Worm (Caenorhabditis elegans) whole organism, young adult: Measurements from ENCODE around the gene zyg-11.

ENCODE experiments used
- B0019.2 ChIP-seq: fragments of 200-800 bp; sonication (Bioruptor generic); conservative IDR thresholded peaks from 2 replicates; pipeline ENCODE4 v1.3.6; 2022; ENCODE audit warnings: missing genetic modification reagents, missing genetic modification characterization, missing compliant biosample characterization
- B0261.1 ChIP-seq: sonication (generic microtip); optimal IDR thresholded peaks from 2 replicates; lab custom pipeline; 2016; ENCODE audit warnings: mild to moderate bottlenecking, missing genetic modification characterization, moderate library complexity, missing compliant biosample characterization
- B0336.3 ChIP-seq: fragments of 200-800 bp; sonication (Bioruptor generic); IDR thresholded peaks from 2 replicates; pipeline ENCODE4 v1.3.6; 2022; ENCODE audit warnings: missing genetic modification characterization, missing compliant biosample characterization
- C17E4.6 ChIP-seq: fragments of 200-800 bp; sonication (Bioruptor generic); IDR thresholded peaks from 2 replicates; pipeline ENCODE4 v1.3.6; 2022; ENCODE audit warnings: missing genetic modification reagents, missing genetic modification characterization, missing compliant biosample characterization
- F37B4.10 ChIP-seq: fragments of 200-800 bp; sonication (Bioruptor generic); IDR thresholded peaks from 2 replicates; pipeline ENCODE4 v1.3.6; 2022; ENCODE audit warnings: missing genetic modification characterization, missing compliant biosample characterization
- F39B2.1 ChIP-seq: fragments of 200-800 bp; sonication (Bioruptor generic); IDR thresholded peaks from 2 replicates; pipeline ENCODE4 v1.3.6; 2022; ENCODE audit warnings: missing genetic modification reagents, missing genetic modification characterization, missing compliant biosample characterization
- F52B5.7 ChIP-seq: sonication (generic microtip); optimal IDR thresholded peaks from 2 replicates; lab custom pipeline; 2016; ENCODE audit warnings: mild to moderate bottlenecking, missing genetic modification characterization, missing compliant biosample characterization
- F57C9.4 ChIP-seq: sonication (generic microtip); optimal IDR thresholded peaks from 2 replicates; lab custom pipeline; 2017; ENCODE audit warnings: mild to moderate bottlenecking, missing genetic modification characterization, missing compliant biosample characterization
- Y67H2A.10 ChIP-seq: fragments of 200-800 bp; sonication (Bioruptor generic); conservative IDR thresholded peaks from 2 replicates; pipeline ENCODE4 v1.3.6; 2022; ENCODE audit warnings: missing genetic modification reagents, missing genetic modification characterization, missing compliant biosample characterization
- aptf-2 ChIP-seq: fragments of 200-800 bp; sonication (Bioruptor generic); conservative IDR thresholded peaks from 2 replicates; pipeline ENCODE4 v1.3.6; 2022; ENCODE audit warnings: missing genetic modification reagents, missing genetic modification characterization, missing compliant biosample characterization
- athp-1 ChIP-seq: sonication (generic microtip); optimal IDR thresholded peaks from 2 replicates; lab custom pipeline; 2017; ENCODE audit warnings: mild to moderate bottlenecking, missing genetic modification characterization, missing compliant biosample characterization
- ccch-3 ChIP-seq: fragments of 200-800 bp; sonication (Bioruptor generic); optimal IDR thresholded peaks from 2 replicates; lab custom pipeline; 2018; ENCODE audit warnings: mild to moderate bottlenecking, missing genetic modification characterization, missing compliant biosample characterization
- ceh-27 ChIP-seq: fragments of 200-800 bp; sonication (Bioruptor generic); optimal IDR thresholded peaks from 2 replicates; lab custom pipeline; 2018; ENCODE audit warnings: mild to moderate bottlenecking, missing genetic modification characterization, moderate library complexity, missing compliant biosample characterization
- ceh-40 ChIP-seq: fragments of 200-800 bp; sonication (Bioruptor generic); IDR thresholded peaks from 2 replicates; pipeline ENCODE4 v1.3.6; 2022; ENCODE audit warnings: missing genetic modification characterization, missing compliant biosample characterization
- ceh-58 ChIP-seq: fragments of 200-800 bp; sonication (Bioruptor generic); IDR thresholded peaks from 2 replicates; pipeline ENCODE4 v1.3.6; 2022; ENCODE audit warnings: missing genetic modification characterization, missing compliant biosample characterization
- ceh-79 ChIP-seq: sonication (generic microtip); optimal IDR thresholded peaks from 2 replicates; lab custom pipeline; 2017; ENCODE audit warnings: mild to moderate bottlenecking, missing genetic modification characterization, missing compliant biosample characterization
- die-1 ChIP-seq: sonication (generic microtip); optimal IDR thresholded peaks from 2 replicates; lab custom pipeline; 2016; ENCODE audit warnings: missing genotype, mild to moderate bottlenecking, missing genetic modification characterization, missing compliant biosample characterization
- dox-1 ChIP-seq: fragments of 200-800 bp; sonication (Bioruptor generic); IDR thresholded peaks from 2 replicates; pipeline ENCODE4 v1.3.6; 2022; ENCODE audit warnings: missing genetic modification reagents, missing genetic modification characterization, missing compliant biosample characterization
- dpff-1 ChIP-seq: sonication (generic microtip); optimal IDR thresholded peaks from 2 replicates; lab custom pipeline; 2017; ENCODE audit warnings: mild to moderate bottlenecking, missing genetic modification characterization, missing compliant biosample characterization
- efl-1 ChIP-seq: fragments of 150-350 bp; optimal IDR thresholded peaks from 2 replicates; lab custom pipeline; 2014; ENCODE audit warnings: missing biosample characterization, missing genetic modification reagents, missing genetic modification characterization
- egl-44 ChIP-seq: fragments of 200-800 bp; sonication (Bioruptor generic); IDR thresholded peaks from 2 replicates; pipeline ENCODE4 v1.3.6; 2022; ENCODE audit warnings: missing genetic modification reagents, missing genetic modification characterization, missing compliant biosample characterization
- ekl-4 ChIP-seq: fragments of 200-800 bp; sonication (Bioruptor generic); IDR thresholded peaks from 2 replicates; pipeline ENCODE4 v1.3.6; 2022; ENCODE audit warnings: missing genetic modification reagents, missing genetic modification characterization, missing compliant biosample characterization
- ets-4 ChIP-seq: fragments of 200-800 bp; sonication (Bioruptor generic); optimal IDR thresholded peaks from 2 replicates; lab custom pipeline; 2018; ENCODE audit warnings: mild to moderate bottlenecking, missing genetic modification characterization, missing compliant biosample characterization
- fkh-3 ChIP-seq: sonication (generic microtip); optimal IDR thresholded peaks from 2 replicates; lab custom pipeline; 2016; ENCODE audit warnings: mild to moderate bottlenecking, missing genetic modification characterization, missing compliant biosample characterization
- him-1 ChIP-seq: sonication (generic microtip); optimal IDR thresholded peaks from 2 replicates; lab custom pipeline; 2016; ENCODE audit warnings: missing genotype, missing genetic modification reagents, missing genetic modification characterization, missing compliant biosample characterization
- hlh-12 ChIP-seq: sonication (generic microtip); optimal IDR thresholded peaks from 2 replicates; lab custom pipeline; 2016; ENCODE audit warnings: missing genetic modification characterization, missing compliant biosample characterization
- hlh-26 ChIP-seq: fragments of 200-800 bp; sonication (Bioruptor generic); conservative IDR thresholded peaks from 2 replicates; pipeline ENCODE4 v1.3.6; 2022; ENCODE audit warnings: missing genetic modification reagents, missing genetic modification characterization, missing compliant biosample characterization
- hmg-20 ChIP-seq: fragments of 200-800 bp; sonication (Bioruptor generic); IDR thresholded peaks from 2 replicates; pipeline ENCODE4 v1.3.6; 2022; ENCODE audit warnings: missing genetic modification reagents, missing genetic modification characterization, missing compliant biosample characterization
- lag-1 ChIP-seq: fragments of 200-800 bp; sonication (Bioruptor generic); IDR thresholded peaks from 2 replicates; pipeline ENCODE4 v1.3.6; 2022; ENCODE audit warnings: missing genetic modification reagents, missing genetic modification characterization, missing compliant biosample characterization
- let-526 ChIP-seq: fragments of 200-800 bp; sonication (Bioruptor generic); IDR thresholded peaks from 2 replicates; pipeline ENCODE4 v1.3.6; 2022; ENCODE audit warnings: missing genetic modification reagents, missing genetic modification characterization, missing compliant biosample characterization
- let-607 ChIP-seq, 2 experiments: fragments of 200-800 bp in 1 of 2; sonication (Bioruptor generic) in 1 of 2; sonication (generic microtip) in 1 of 2; optimal IDR thresholded peaks; 2 replicates each; lab custom pipeline; 2016 to 2018; ENCODE audit warnings: mild to moderate bottlenecking in 2 of 2, missing compliant biosample characterization in 2 of 2, missing genetic modification characterization in 2 of 2, moderate library complexity in 2 of 2, missing genotype in 1 of 2
- lin-35 ChIP-seq, 3 experiments: fragments of 150-350 bp in 2 of 3; sonication (generic microtip) in 1 of 3; optimal IDR thresholded peaks; 2 replicates each; lab custom pipeline; 2014 to 2018; ENCODE audit warnings: missing biosample characterization in 3 of 3, missing genetic modification characterization in 3 of 3, missing genetic modification reagents in 3 of 3
- lin-40 ChIP-seq: sonication (generic microtip); optimal IDR thresholded peaks from 2 replicates; lab custom pipeline; 2016; ENCODE audit warnings: missing genetic modification characterization, mild to moderate bottlenecking, missing compliant biosample characterization, missing genotype, missing genetic modification reagents
- lir-1 ChIP-seq: fragments of 200-800 bp; sonication (Bioruptor generic); conservative IDR thresholded peaks from 2 replicates; pipeline ENCODE4 v1.3.6; 2022; ENCODE audit warnings: missing genetic modification reagents, missing genetic modification characterization, missing compliant biosample characterization
- lsl-1 ChIP-seq: fragments of 200-800 bp; sonication (Bioruptor generic); optimal IDR thresholded peaks from 2 replicates; lab custom pipeline; 2018; ENCODE audit warnings: mild to moderate bottlenecking, missing genetic modification characterization, moderate library complexity, missing compliant biosample characterization
- mxl-1 ChIP-seq: sonication (generic microtip); optimal IDR thresholded peaks from 2 replicates; lab custom pipeline; 2016; ENCODE audit warnings: missing genetic modification characterization, missing compliant biosample characterization
- nfya-2 ChIP-seq: fragments of 200-800 bp; sonication (Bioruptor generic); IDR thresholded peaks from 2 replicates; pipeline ENCODE4 v1.3.6; 2022; ENCODE audit warnings: missing genetic modification reagents, missing genetic modification characterization, missing compliant biosample characterization
- nhr-80 ChIP-seq: sonication (generic microtip); optimal IDR thresholded peaks from 2 replicates; lab custom pipeline; 2016; ENCODE audit warnings: missing genetic modification characterization, missing compliant biosample characterization
- pha-4 ChIP-seq: fragments of 150-350 bp; sonication (generic microtip); optimal IDR thresholded peaks from 2 replicates; lab custom pipeline; 2014; ENCODE audit warnings: missing biosample characterization, missing genetic modification reagents, missing genetic modification characterization
- rcor-1 ChIP-seq: fragments of 200-800 bp; sonication (Bioruptor generic); IDR thresholded peaks from 2 replicates; pipeline ENCODE4 v1.3.6; 2022; ENCODE audit warnings: missing genetic modification reagents, missing genetic modification characterization, missing compliant biosample characterization
- rec-8 ChIP-seq, 2 experiments: sonication (generic microtip); optimal IDR thresholded peaks; 2 replicates each; lab custom pipeline; 2016; ENCODE audit warnings: mild to moderate bottlenecking in 2 of 2, missing genetic modification characterization in 2 of 2, missing genetic modification reagents in 2 of 2, missing genotype in 2 of 2, missing biosample characterization in 1 of 2, missing compliant biosample characterization in 1 of 2, moderate library complexity in 1 of 2
- repo-1 ChIP-seq: sonication (generic microtip); optimal IDR thresholded peaks from 2 replicates; lab custom pipeline; 2017; ENCODE audit warnings: mild to moderate bottlenecking, missing genetic modification characterization, missing compliant biosample characterization
- sea-2 ChIP-seq: fragments of 200-800 bp; sonication (Bioruptor generic); IDR thresholded peaks from 2 replicates; pipeline ENCODE4 v1.3.6; 2022; ENCODE audit warnings: missing genetic modification characterization, missing compliant biosample characterization
- snpc-4 ChIP-seq, 5 experiments: fragments of 150-350 bp in 1 of 5; sonication (generic microtip) in 4 of 5; optimal IDR thresholded peaks; 2 replicates each; lab custom pipeline; 2014 to 2018; ENCODE audit warnings: missing genetic modification characterization in 5 of 5, missing biosample characterization in 3 of 5, antibody characterized with exemption in 2 of 5, mild to moderate bottlenecking in 2 of 5, missing compliant biosample characterization in 2 of 5, missing genotype in 2 of 5, moderate library complexity in 2 of 5, missing genetic modification reagents in 1 of 5
- tbp1 ChIP-seq: fragments of 200-800 bp; sonication (Bioruptor generic); optimal IDR thresholded peaks from 2 replicates; lab custom pipeline; 2018; ENCODE audit warnings: mild to moderate bottlenecking, missing genetic modification characterization, missing compliant biosample characterization
- tlf-1 ChIP-seq: fragments of 200-800 bp; sonication (Bioruptor generic); optimal IDR thresholded peaks from 2 replicates; lab custom pipeline; 2018; ENCODE audit warnings: mild to moderate bottlenecking, missing genetic modification characterization, missing compliant biosample characterization
- unc-130 ChIP-seq: sonication (generic microtip); optimal IDR thresholded peaks from 2 replicates; lab custom pipeline; 2016; ENCODE audit warnings: missing genetic modification reagents, missing genetic modification characterization, missing compliant biosample characterization
- ztf-22 ChIP-seq: fragments of 200-800 bp; sonication (Bioruptor generic); optimal IDR thresholded peaks from 2 replicates; lab custom pipeline; 2018; ENCODE audit warnings: mild to moderate bottlenecking, missing genetic modification characterization, moderate library complexity, missing compliant biosample characterization
- ztf-3 ChIP-seq: fragments of 200-800 bp; sonication (Bioruptor generic); optimal IDR thresholded peaks from 2 replicates; lab custom pipeline; 2018; ENCODE audit warnings: mild to moderate bottlenecking, missing genetic modification characterization, missing compliant biosample characterization

The zyg-11 gene

DNA sequence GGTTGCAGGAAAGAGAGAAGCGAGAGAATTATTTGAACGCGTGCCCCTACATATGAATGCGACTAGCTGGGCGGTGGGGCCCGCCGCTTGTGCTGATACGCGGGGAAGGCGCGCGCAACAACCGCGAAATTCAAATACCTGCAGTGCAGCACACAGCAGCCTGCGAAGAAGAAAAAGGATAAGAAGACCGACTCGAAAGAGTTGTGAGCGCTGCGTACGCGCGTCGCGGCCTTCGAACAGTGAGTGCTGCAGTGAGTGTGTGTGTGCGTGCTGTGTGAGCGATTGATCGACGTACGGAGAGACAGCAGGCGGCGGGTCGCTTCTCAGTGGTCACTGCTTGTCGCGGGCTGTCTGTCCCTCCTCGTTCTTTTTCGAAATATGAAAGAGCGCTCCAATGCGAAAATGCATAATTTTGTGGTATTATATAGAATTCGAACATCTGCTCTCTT is 10.8 kb downstream of the zyg-11 start (continued):
- TF ChIP-seq ekl-4 (GFP tag; lab: Robert Waterston, UW), result peak; percentile 89
- TF ChIP-seq Y67H2A.10 (GFP tag; lab: Robert Waterston, UW), result peak; percentile 41; the same call in 1 of the 2 replicates
- no peak for TF ChIP-seq hlh-26 (GFP tag; lab: Robert Waterston, UW)
- TF ChIP-seq let-607 (tag; optimal IDR thresholded peaks at IDR 0.05; lab: Kevin White, UChicago), result peak; percentile 76 to 84
- no peak for TF ChIP-seq ceh-58 (GFP tag; lab: Robert Waterston, UW)
- TF ChIP-seq sea-2, result 0 out of 2 replicates have a peak, but pooled peaks have one; percentile 79
- peak in 1 of 3 experiments; percentile 89 for TF ChIP-seq lin-35 (GFP tag; optimal IDR thresholded peaks at IDR 0.05; lab: Kevin White, UChicago)
- TF ChIP-seq egl-44 (GFP tag; lab: Robert Waterston, UW), result no peak
- no peak for TF ChIP-seq hlh-12
- peak; percentile 83 for TF ChIP-seq repo-1 (tag; lab: Kevin White, UChicago)
- TF ChIP-seq dpff-1 (tag; lab: Kevin White, UChicago), result no peak
- TF ChIP-seq lir-1 (GFP tag; lab: Robert Waterston, UW), result peak; percentile 95
- TF ChIP-seq rec-8 (tag; optimal IDR thresholded peaks at IDR 0.05; lab: Kevin White, UChicago), result no peak
- peak; percentile 82 for TF ChIP-seq athp-1 (tag; lab: Kevin White, UChicago)
- no peak for TF ChIP-seq C17E4.6 (GFP tag; lab: Robert Waterston, UW)
- peak; percentile 15 for TF ChIP-seq ets-4
- TF ChIP-seq ceh-27, result peak; percentile 87
- peak; percentile 88 for TF ChIP-seq let-526
- peak; percentile 67 for TF ChIP-seq tlf-1 (GFP tag; lab: Kevin White, UChicago)
- peak; percentile 72 for TF ChIP-seq ztf-22 (GFP tag; lab: Kevin White, UChicago)
- no peak for TF ChIP-seq hmg-20 (GFP tag; lab: Robert Waterston, UW)
- TF ChIP-seq ceh-79, result no peak
- TF ChIP-seq ceh-40 (GFP tag; lab: Robert Waterston, UW), result 0 out of 2 replicates have a peak, but pooled peaks have one; percentile 30
- peak; percentile 21 for TF ChIP-seq unc-130
- TF ChIP-seq ztf-3 (GFP tag; lab: Kevin White, UChicago), result peak; percentile 22
- peak; percentile 64 for TF ChIP-seq tbp1 (GFP tag; lab: Kevin White, UChicago)
- no peak for TF ChIP-seq him-1 (tag; lab: Kevin White, UChicago)
- no peak for TF ChIP-seq F37B4.10 (GFP tag; lab: Robert Waterston, UW)
- TF ChIP-seq mxl-1 (tag; lab: Kevin White, UChicago), result no peak
- TF ChIP-seq B0019.2 (GFP tag; lab: Robert Waterston, UW), result no peak
- TF ChIP-seq F57C9.4 (tag; lab: Kevin White, UChicago), result no peak
- TF ChIP-seq lsl-1 (GFP tag; lab: Kevin White, UChicago), result peak; percentile 22
- no peak for TF ChIP-seq aptf-2 (GFP tag; lab: Robert Waterston, UW)
- peak; percentile 61 for TF ChIP-seq rcor-1 (GFP tag; lab: Robert Waterston, UW)
- peak; percentile 94 for TF ChIP-seq dox-1 (GFP tag; lab: Robert Waterston, UW)
- no peak for TF ChIP-seq F39B2.1 (GFP tag; lab: Robert Waterston, UW)
- peak; percentile 81 for TF ChIP-seq F52B5.7 (tag; lab: Kevin White, UChicago)
- peak; percentile 90 for TF ChIP-seq B0336.3 (GFP tag; lab: Robert Waterston, UW)
- TF ChIP-seq nhr-80, result peak; percentile 98
- TF ChIP-seq die-1 (tag; lab: Kevin White, UChicago), result peak; percentile 65
- TF ChIP-seq lag-1 (GFP tag; lab: Robert Waterston, UW), result no peak
- peak; percentile 90 for TF ChIP-seq lin-40 (tag; lab: Kevin White, UChicago)
- no peak for TF ChIP-seq nfya-2
- no peak for TF ChIP-seq B0261.1 (tag; lab: Kevin White, UChicago)
- peak; percentile 54 for TF ChIP-seq snpc-4 (GFP tag; optimal IDR thresholded peaks at IDR 0.05; lab: Kevin White, UChicago)
- TF ChIP-seq snpc-4 (tag; optimal IDR thresholded peaks at IDR 0.05; lab: Kevin White, UChicago), result peak; percentile 23 to 68 (median 42)
- TF ChIP-seq efl-1 (GFP tag; lab: Kevin White, UChicago), result peak; percentile 30
- TF ChIP-seq fkh-3 (tag; lab: Kevin White, UChicago), result no peak
- no peak for TF ChIP-seq ccch-3 (GFP tag; lab: Kevin White, UChicago)
- TF ChIP-seq pha-4 (tag; lab: Kevin White, UChicago), result no peak
